Fruit fly (Drosophila melanogaster): Measurements from ENCODE around the gene CG3345.

CG3345 gene

DNA sequence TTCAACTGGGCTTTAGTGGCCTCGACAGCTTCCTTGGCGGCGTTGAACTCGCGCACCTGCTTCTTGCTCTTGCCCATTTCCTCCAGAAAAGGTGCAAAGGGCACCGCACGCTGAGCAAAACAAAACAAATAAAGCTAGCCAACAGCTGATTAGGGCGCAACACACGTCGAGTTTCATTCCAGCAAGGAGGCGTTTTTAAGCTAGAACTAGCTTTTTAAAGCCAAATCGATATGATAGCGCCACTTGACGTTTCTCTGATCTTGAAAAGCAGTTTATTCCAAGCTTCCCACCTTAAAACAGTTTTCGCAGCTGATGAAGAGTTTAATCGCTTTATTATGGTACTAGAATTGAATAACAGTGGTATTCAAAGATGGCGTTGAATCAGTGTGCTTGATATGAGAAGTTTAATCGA, 14.2 kb downstream of the CG3345 start, which contains the start of gene CG11601 (continued):
- no peak for TF ChIP-seq CG31441 (GFP tag; IDR thresholded peaks at IDR 0.05)
- TF ChIP-seq lilli (GFP tag; optimal IDR thresholded peaks at IDR 0.05) = peak; percentile 68
- TF ChIP-seq chm (GFP tag; IDR thresholded peaks at IDR 0.05) = no peak
- peak; percentile 1 for TF ChIP-seq CG9727 (GFP tag; optimal IDR thresholded peaks at IDR 0.05)
- peak; percentile 1 for TF ChIP-seq dmrt11E (tag; optimal IDR thresholded peaks at IDR 0.05)
- no peak for TF ChIP-seq tll (GFP tag; optimal IDR thresholded peaks at IDR 0.05)
- peak; percentile 33 for TF ChIP-seq maf-S (GFP tag; optimal IDR thresholded peaks at IDR 0.05)
- no peak for TF ChIP-seq Hmx (GFP tag; optimal IDR thresholded peaks at IDR 0.05)
- TF ChIP-seq NC2β (GFP tag; optimal IDR thresholded peaks at IDR 0.05) = peak; percentile 37
- no peak for TF ChIP-seq Optix (GFP tag; IDR thresholded peaks at IDR 0.05)
- no peak for TF ChIP-seq CG12104 (GFP tag; optimal IDR thresholded peaks at IDR 0.05)
- peak; percentile 2 for TF ChIP-seq fd3F (GFP tag; optimal IDR thresholded peaks at IDR 0.05)
- peak; percentile 37 for TF ChIP-seq exex (tag; optimal IDR thresholded peaks at IDR 0.05)
- no peak for TF ChIP-seq CG7745 (tag; optimal IDR thresholded peaks at IDR 0.05)
- no peak for TF ChIP-seq seq (GFP tag; IDR thresholded peaks at IDR 0.05)
- TF ChIP-seq CG16815 (GFP tag; optimal IDR thresholded peaks at IDR 0.05) = no peak
- TF ChIP-seq luna (GFP tag; optimal IDR thresholded peaks at IDR 0.05) = no peak
- no peak for TF ChIP-seq jigr1 (GFP tag; IDR thresholded peaks at IDR 0.05)
- TF ChIP-seq vnd (GFP tag; IDR thresholded peaks at IDR 0.05; ENCODE audit: partially characterized antibody) = 0 out of 3 replicates have a peak, but pooled peaks have one; percentile 19
- TF ChIP-seq pzg (GFP tag; optimal IDR thresholded peaks at IDR 0.05) = peak; percentile 71
- TF ChIP-seq dysf (GFP tag; IDR thresholded peaks at IDR 0.05) = peak; percentile 60
- TF ChIP-seq CG6272 (GFP tag; IDR thresholded peaks at IDR 0.05) = peak; percentile 34; the same call in 1 of the 2 replicates
- TF ChIP-seq CG3995 (GFP tag; optimal IDR thresholded peaks at IDR 0.05) = no peak
- no peak for TF ChIP-seq ERR (GFP tag; optimal IDR thresholded peaks at IDR 0.05)
- TF ChIP-seq pros (GFP tag; optimal IDR thresholded peaks at IDR 0.05) = no peak
- no peak for TF ChIP-seq gt (GFP tag; IDR thresholded peaks at IDR 0.05)
- TF ChIP-seq CG18262 (tag; optimal IDR thresholded peaks at IDR 0.05) = peak; percentile 2
- 0 out of 3 replicates have a peak, but pooled peaks have one; percentile 44 for TF ChIP-seq zfh1 (GFP tag; IDR thresholded peaks at IDR 0.05)
- TF ChIP-seq CG11093 (GFP tag; IDR thresholded peaks at IDR 0.05) = no peak
- TF ChIP-seq Lpt (GFP tag; optimal IDR thresholded peaks at IDR 0.05) = no peak
- peak; percentile 84 for TF ChIP-seq nom (GFP tag; optimal IDR thresholded peaks at IDR 0.05)
- TF ChIP-seq gcm2 (GFP tag; optimal IDR thresholded peaks at IDR 0.05) = no peak
- no peak for TF ChIP-seq disco-r (GFP tag; optimal IDR thresholded peaks at IDR 0.05)
- no peak for TF ChIP-seq sim (GFP tag; IDR thresholded peaks at IDR 0.05)
- TF ChIP-seq CG5245 (GFP tag; optimal IDR thresholded peaks at IDR 0.05) = no peak
- no peak for TF ChIP-seq crol (GFP tag; IDR thresholded peaks at IDR 0.05)
- no peak for TF ChIP-seq CG10431 (GFP tag; optimal IDR thresholded peaks at IDR 0.05)
- TF ChIP-seq Scr (GFP tag; IDR thresholded peaks at IDR 0.05; ENCODE audit: partially characterized antibody) = peak; percentile 34
- peak; percentile 34 for TF ChIP-seq CG17829 (tag; optimal IDR thresholded peaks at IDR 0.05)
- no peak for TF ChIP-seq CG5953 (GFP tag; IDR thresholded peaks at IDR 0.05)
- peak; percentile 78 for TF ChIP-seq Rfx (GFP tag; IDR thresholded peaks at IDR 0.05)
- no peak for TF ChIP-seq CG4424 (GFP tag; optimal IDR thresholded peaks at IDR 0.05)
- TF ChIP-seq Dek (tag; optimal IDR thresholded peaks at IDR 0.05) = no peak
- TF ChIP-seq ken (GFP tag; IDR thresholded peaks at IDR 0.05) = peak; percentile 63; the same call in 2 of the 3 replicates
- no peak for TF ChIP-seq NK7.1 (GFP tag; optimal IDR thresholded peaks at IDR 0.05)
- TF ChIP-seq CG12942 (GFP tag; optimal IDR thresholded peaks at IDR 0.05) = peak; percentile 12
- peak; percentile 63 for TF ChIP-seq nmo (GFP tag; optimal IDR thresholded peaks at IDR 0.05)
- no peak for TF ChIP-seq CG14860 (GFP tag; IDR thresholded peaks at IDR 0.05; ENCODE audit: partially characterized antibody)
- no peak for TF ChIP-seq CG18011 (GFP tag; optimal IDR thresholded peaks at IDR 0.05)
- TF ChIP-seq grn (GFP tag; optimal IDR thresholded peaks at IDR 0.05) = no peak
- no peak for TF ChIP-seq CG31388 (GFP tag; optimal IDR thresholded peaks at IDR 0.05)
- no peak for TF ChIP-seq ro (GFP tag; IDR thresholded peaks at IDR 0.05)
